Fruit fly (Drosophila melanogaster): Measurements from ENCODE around the gene ppk8.

ppk8 gene

dm6 chrX:3557512-3557911, at the start of gene ppk8:
Gene ppk8 (plus strand): TSS chrX:3557812.
- no peak for TF ChIP-seq CG10348 (GFP tag; IDR thresholded peaks at IDR 0.05)
- no peak for TF ChIP-seq Pif1A (GFP tag; optimal IDR thresholded peaks at IDR 0.05)
- TF ChIP-seq rn (GFP tag; IDR thresholded peaks at IDR 0.05), result no peak
- TF ChIP-seq EcR (GFP tag; optimal IDR thresholded peaks at IDR 0.05), result no peak
- TF ChIP-seq CG13204 (GFP tag; optimal IDR thresholded peaks at IDR 0.05), result no peak
- no peak for TF ChIP-seq CG14655 (GFP tag; optimal IDR thresholded peaks at IDR 0.05)
- no peak for TF ChIP-seq CG17806 (tag; optimal IDR thresholded peaks at IDR 0.05)
- no peak for TF ChIP-seq fd96Ca (GFP tag; IDR thresholded peaks at IDR 0.05)

dm6 chrX:3514016-3514415, 43.6 kb upstream of the ppk8 start, which contains the start of gene CG13021:
Gene CG13021 (plus strand): TSS chrX:3514316.
- TF ChIP-seq CG17806 (tag; optimal IDR thresholded peaks at IDR 0.05) (no peak), fd96Ca (GFP tag; IDR thresholded peaks at IDR 0.05) (no peak), Snoo (tag; optimal IDR thresholded peaks at IDR 0.05) (no peak), gl (tag; optimal IDR thresholded peaks at IDR 0.05) (no peak), CG4496 (GFP tag; IDR thresholded peaks at IDR 0.05) (no peak), rn (GFP tag; IDR thresholded peaks at IDR 0.05) (no peak), D1 (tag; optimal IDR thresholded peaks at IDR 0.05) (no peak), CG8301 (tag; optimal IDR thresholded peaks at IDR 0.05) (no peak), CG34367 (tag; optimal IDR thresholded peaks at IDR 0.05) (no peak)

dm6 chrX:3530696-3531095, 26.9 kb upstream of the ppk8 start:
- no peak for TF ChIP-seq CG14655 (GFP tag; optimal IDR thresholded peaks at IDR 0.05)
- no peak for TF ChIP-seq CG10348 (GFP tag; IDR thresholded peaks at IDR 0.05)
- no peak for TF ChIP-seq rn (GFP tag; IDR thresholded peaks at IDR 0.05)
- no peak for TF ChIP-seq Pif1A (GFP tag; optimal IDR thresholded peaks at IDR 0.05)
- TF ChIP-seq fd96Ca (GFP tag; IDR thresholded peaks at IDR 0.05), result no peak
- no peak for TF ChIP-seq CG9948 (tag; optimal IDR thresholded peaks at IDR 0.05)
- no peak for TF ChIP-seq CG34367 (tag; optimal IDR thresholded peaks at IDR 0.05)

- peak; percentile 21; the same call in 1 of the 2 replicates for TF ChIP-seq Ets98B (GFP tag; IDR thresholded peaks at IDR 0.05)
- peak; percentile 22 for TF ChIP-seq Pif1B (GFP tag; optimal IDR thresholded peaks at IDR 0.05)
- 0 out of 3 replicates have a peak, but pooled peaks have one; percentile 22 for TF ChIP-seq fd96Ca (GFP tag; IDR thresholded peaks at IDR 0.05)
- no peak for TF ChIP-seq Snoo (tag; optimal IDR thresholded peaks at IDR 0.05)
- TF ChIP-seq CG4496 (GFP tag; IDR thresholded peaks at IDR 0.05), result peak; percentile 53; the same call in 2 of the 3 replicates
These were observed 18.8 kb upstream of the ppk8 start for dm6 chrX:3538775-3539174.

dm6 chrX:3545849-3546518, 11.6 kb upstream of the ppk8 start:
- TF ChIP-seq Pif1A (GFP tag; optimal IDR thresholded peaks at IDR 0.05) (peak; percentile 90), CG17806 (tag; optimal IDR thresholded peaks at IDR 0.05) (peak; percentile 93), CG32121 (GFP tag; IDR thresholded peaks at IDR 0.05) (peak; percentile 93), EcR (GFP tag; optimal IDR thresholded peaks at IDR 0.05) (peak; percentile 29), D1 (tag; optimal IDR thresholded peaks at IDR 0.05) (peak; percentile 83), CG10348 (GFP tag; IDR thresholded peaks at IDR 0.05) (peak; percentile 65), CG34367 (tag; optimal IDR thresholded peaks at IDR 0.05) (peak; percentile 88), rn (GFP tag; IDR thresholded peaks at IDR 0.05) (peak; percentile 86), gl (tag; optimal IDR thresholded peaks at IDR 0.05) (peak; percentile 72), CG15710 (tag; optimal IDR thresholded peaks at IDR 0.05) (peak; percentile 91), CG8159 (tag; optimal IDR thresholded peaks at IDR 0.05) (peak; percentile 89), CG13204 (GFP tag; optimal IDR thresholded peaks at IDR 0.05) (peak; percentile 51), Ets98B (GFP tag; IDR thresholded peaks at IDR 0.05) (peak; percentile 96), CG14655 (GFP tag; optimal IDR thresholded peaks at IDR 0.05) (peak; percentile 97), CG12605 (GFP tag; IDR thresholded peaks at IDR 0.05) (peak; percentile 95), fd96Ca (GFP tag; IDR thresholded peaks at IDR 0.05) (peak; percentile 63; the same call in 1 of the 3 replicates), CG4496 (GFP tag; IDR thresholded peaks at IDR 0.05) (peak; percentile 93), Pif1B (GFP tag; optimal IDR thresholded peaks at IDR 0.05) (peak; percentile 93), CG9948 (tag; optimal IDR thresholded peaks at IDR 0.05) (peak; percentile 91), Snoo (tag; optimal IDR thresholded peaks at IDR 0.05) (peak; percentile 89), CG8301 (tag; optimal IDR thresholded peaks at IDR 0.05) (peak; percentile 96)

- no peak for TF ChIP-seq CG13204 (GFP tag; optimal IDR thresholded peaks at IDR 0.05)
- TF ChIP-seq CG14655 (GFP tag; optimal IDR thresholded peaks at IDR 0.05), result peak; percentile 2
These were observed 9.0 kb upstream of the ppk8 start for dm6 chrX:3548568-3548967.

- TF ChIP-seq CG12605 (GFP tag; IDR thresholded peaks at IDR 0.05) (no peak), gl (tag; optimal IDR thresholded peaks at IDR 0.05) (no peak), CG9948 (tag; optimal IDR thresholded peaks at IDR 0.05) (no peak), CG15710 (tag; optimal IDR thresholded peaks at IDR 0.05) (no peak), CG34367 (tag; optimal IDR thresholded peaks at IDR 0.05) (no peak), CG8301 (tag; optimal IDR thresholded peaks at IDR 0.05) (no peak), CG10348 (GFP tag; IDR thresholded peaks at IDR 0.05) (no peak)
These were observed 8.3 kb upstream of the ppk8 start for dm6 chrX:3549275-3549674.

All from whole organism, pupa.